Worm (Caenorhabditis elegans): ENCODE measurements around the gene ZK1290.5.

The ZK1290.5 gene

DNA sequence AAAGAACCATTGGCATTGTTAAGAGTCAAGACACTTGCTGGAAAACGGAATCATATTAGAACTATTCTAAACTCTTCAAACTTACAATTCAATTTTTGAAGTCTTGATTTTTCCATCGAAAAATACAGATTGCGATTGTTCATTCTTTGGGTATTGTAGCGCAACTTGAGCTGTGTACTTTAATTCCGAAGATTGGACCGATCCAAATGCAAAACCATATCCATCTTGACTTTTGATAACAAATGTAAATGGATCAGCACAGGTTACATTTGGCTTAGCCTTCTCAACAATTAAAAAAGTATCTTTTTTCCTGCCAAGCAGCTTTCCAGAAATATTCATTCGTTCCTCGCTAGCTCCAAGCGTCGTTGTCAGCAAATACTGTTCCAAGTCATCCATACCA, 31.4 kb downstream of the ZK1290.5 start:
- no peak for TF ChIP-seq ztf-11 (tag; optimal IDR thresholded peaks at IDR 0.05)
- TF ChIP-seq unc-120 (tag; optimal IDR thresholded peaks at IDR 0.05; ENCODE audit: poor library complexity, severe bottlenecking) = no peak
- no peak for TF ChIP-seq lin-13 (tag; optimal IDR thresholded peaks at IDR 0.05)
- TF ChIP-seq unc-62 (GFP tag; optimal IDR thresholded peaks at IDR 0.05) = no peak
- TF ChIP-seq pha-4 (tag; optimal IDR thresholded peaks at IDR 0.05) = no peak
- TF ChIP-seq nhr-28 (tag; optimal IDR thresholded peaks at IDR 0.05) = no peak
- no peak for TF ChIP-seq mab-5 (tag; optimal IDR thresholded peaks at IDR 0.05)
- no peak for TF ChIP-seq snpc-4 (tag; optimal IDR thresholded peaks at IDR 0.05)
- TF ChIP-seq mls-2 (tag; optimal IDR thresholded peaks at IDR 0.05) = no peak
- no peak for TF ChIP-seq tbx-8 (GFP tag; optimal IDR thresholded peaks at IDR 0.05)
- no peak for TF ChIP-seq drap-1 (GFP tag; optimal IDR thresholded peaks at IDR 0.05)
- no peak for TF ChIP-seq sem-2 (GFP tag; optimal IDR thresholded peaks at IDR 0.05)
- no peak for TF ChIP-seq flh-1 (GFP tag; optimal IDR thresholded peaks at IDR 0.05)
- no peak for TF ChIP-seq bed-3 (GFP tag; optimal IDR thresholded peaks at IDR 0.05)
- TF ChIP-seq ceh-39 (tag; optimal IDR thresholded peaks at IDR 0.05) = no peak
- no peak for TF ChIP-seq ceh-43 (GFP tag; optimal IDR thresholded peaks at IDR 0.05)
- TF ChIP-seq elt-1 (tag; optimal IDR thresholded peaks at IDR 0.05; ENCODE audit: borderline replicate concordance, insufficient read depth) = no peak
- no peak for TF ChIP-seq blmp-1 (tag; optimal IDR thresholded peaks at IDR 0.05)

DNA sequence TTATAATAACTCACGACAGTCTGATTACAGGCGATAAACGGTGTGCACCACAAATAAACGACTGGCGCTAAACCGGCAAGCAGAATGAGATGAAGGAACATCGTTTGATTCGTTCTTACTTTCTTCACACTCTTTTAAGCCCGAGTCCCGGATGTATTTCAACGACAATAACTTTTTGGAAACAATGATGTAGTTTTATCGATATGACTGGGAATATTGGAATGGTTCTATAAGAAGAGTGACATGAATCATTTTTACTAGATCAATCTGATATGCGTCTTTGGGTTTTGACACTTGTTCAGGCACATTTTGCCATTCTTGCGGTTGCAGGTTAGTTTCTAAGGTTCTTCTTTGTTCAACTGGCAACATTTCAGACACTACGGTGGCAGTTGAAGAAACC, 32.1 kb downstream of the ZK1290.5 start, which contains the start of the genes ZK1290.11 and ZK1290.1:
TSS of gene ZK1290.11 (minus strand) at position 101 of the 400 bp plus-strand sequence.
TSS of gene ZK1290.1 (plus strand) at position 271 of the 400 bp plus-strand sequence.
- TF ChIP-seq ceh-43 (GFP tag; optimal IDR thresholded peaks at IDR 0.05) (no peak), lsy-2 (tag; optimal IDR thresholded peaks at IDR 0.05) (no peak), drap-1 (GFP tag; optimal IDR thresholded peaks at IDR 0.05) (no peak), pha-4 (tag; optimal IDR thresholded peaks at IDR 0.05) (no peak), ztf-11 (tag; optimal IDR thresholded peaks at IDR 0.05) (no peak), elt-3 (tag; optimal IDR thresholded peaks at IDR 0.05) (no peak), mab-5 (tag; optimal IDR thresholded peaks at IDR 0.05) (no peak), mls-2 (tag; optimal IDR thresholded peaks at IDR 0.05) (no peak), bed-3 (GFP tag; optimal IDR thresholded peaks at IDR 0.05) (no peak), ceh-83 (GFP tag; optimal IDR thresholded peaks at IDR 0.05) (no peak), sptf-1 (tag; optimal IDR thresholded peaks at IDR 0.05) (no peak), zip-8 (tag; optimal IDR thresholded peaks at IDR 0.05) (no peak), elt-1 (tag; optimal IDR thresholded peaks at IDR 0.05; ENCODE audit: borderline replicate concordance, insufficient read depth) (no peak), snpc-4 (tag; optimal IDR thresholded peaks at IDR 0.05) (no peak), M03D4.4 (tag; optimal IDR thresholded peaks at IDR 0.05) (no peak)

DNA sequence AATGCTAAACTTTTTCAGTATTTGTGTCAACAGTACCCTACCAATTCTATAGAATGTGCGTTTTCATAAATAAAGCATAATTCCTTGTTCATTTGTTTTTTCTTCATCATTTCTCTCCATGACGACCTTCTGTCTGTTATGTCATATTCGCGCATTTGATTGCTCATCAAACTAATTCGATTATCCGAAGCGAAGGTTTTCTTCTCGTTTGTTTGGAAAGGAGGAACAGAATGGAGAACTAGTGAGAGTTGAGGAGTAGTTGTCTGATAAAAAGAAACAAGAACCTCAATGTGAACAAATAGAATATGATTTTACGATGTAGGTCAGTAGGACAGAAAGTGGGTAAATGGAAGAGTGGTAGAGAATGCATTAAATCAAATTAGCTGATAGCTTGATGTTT, 33.2 kb downstream of the ZK1290.5 start:
- TF ChIP-seq ces-1 (GFP tag; optimal IDR thresholded peaks at IDR 0.05) (peak; percentile 40), lin-32 (GFP tag; optimal IDR thresholded peaks at IDR 0.05) (no peak)

DNA sequence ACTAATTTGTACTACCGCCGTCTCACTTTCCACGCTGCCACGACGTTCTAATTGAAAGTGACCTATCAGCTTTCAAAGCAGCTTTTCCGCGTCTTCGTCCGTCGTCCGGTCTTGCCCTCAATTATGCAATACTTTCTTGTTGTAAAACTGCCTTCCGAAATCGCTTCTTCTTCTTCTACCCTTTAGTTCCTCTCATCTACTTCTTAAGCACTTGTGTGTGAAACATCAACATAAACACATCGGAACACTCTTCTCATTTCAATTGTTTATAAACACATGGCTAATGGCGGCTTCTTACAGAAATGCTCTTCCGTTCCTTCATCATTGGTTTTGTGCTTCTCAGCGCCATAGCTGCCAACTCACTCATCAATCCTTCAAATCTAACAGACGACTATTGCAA, 40.9 kb downstream of the ZK1290.5 start, which contains the start of gene F35D2.3:
TSS of gene F35D2.3 (plus strand) at position 301 of the 400 bp plus-strand sequence.
- TF ChIP-seq drap-1 (GFP tag; optimal IDR thresholded peaks at IDR 0.05) (no peak), bed-3 (GFP tag; optimal IDR thresholded peaks at IDR 0.05) (no peak), mls-2 (tag; optimal IDR thresholded peaks at IDR 0.05) (no peak), nhr-28 (tag; optimal IDR thresholded peaks at IDR 0.05) (no peak), nhr-2 (tag; optimal IDR thresholded peaks at IDR 0.05) (no peak), snpc-4 (tag; optimal IDR thresholded peaks at IDR 0.05) (no peak), nhr-12 (tag; optimal IDR thresholded peaks at IDR 0.05) (no peak), ces-1 (GFP tag; optimal IDR thresholded peaks at IDR 0.05) (no peak), lin-32 (GFP tag; optimal IDR thresholded peaks at IDR 0.05) (no peak), lin-13 (tag; optimal IDR thresholded peaks at IDR 0.05) (no peak), sptf-1 (tag; optimal IDR thresholded peaks at IDR 0.05) (no peak)

DNA sequence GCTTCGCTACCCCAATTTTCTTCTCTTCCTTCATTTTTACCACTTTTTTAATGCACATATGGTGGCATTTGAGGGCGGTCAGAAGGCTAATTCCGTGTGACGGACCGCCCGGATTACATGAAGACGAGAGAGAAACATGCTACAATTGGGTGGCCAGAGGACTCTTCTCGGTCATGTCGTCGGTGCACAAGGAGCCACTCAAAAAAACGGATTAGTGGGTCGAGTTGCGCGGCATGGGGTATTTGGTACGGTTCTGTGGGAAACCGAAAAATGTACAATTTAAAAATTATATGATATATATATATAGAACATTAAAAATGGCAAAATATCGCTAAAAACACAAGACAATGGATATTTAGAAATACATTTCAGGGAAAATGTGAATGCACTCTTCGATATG, 41.4 kb downstream of the ZK1290.5 start:
- TF ChIP-seq nhr-2 (tag; optimal IDR thresholded peaks at IDR 0.05) (peak; percentile 87), hlh-1 (tag; optimal IDR thresholded peaks at IDR 0.05) (no peak)

DNA sequence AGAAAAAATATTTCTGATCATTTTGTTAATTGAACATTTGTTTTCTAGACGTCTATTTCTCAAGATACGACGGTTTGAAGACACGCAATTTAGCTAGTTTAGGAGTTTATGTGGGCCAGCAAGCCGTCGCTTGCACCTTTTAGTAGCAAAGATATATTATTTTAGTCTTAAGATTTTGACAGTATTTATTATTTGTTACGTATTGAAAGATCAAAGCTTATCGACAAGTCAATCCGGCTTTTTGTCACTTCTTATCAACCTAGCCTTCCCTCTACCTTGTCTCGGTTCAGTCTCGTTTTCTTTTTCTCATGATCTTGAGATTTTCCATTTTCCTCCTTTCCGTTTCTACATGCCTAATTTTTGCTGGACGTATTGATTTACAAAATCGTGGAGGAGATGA, 44.7 kb downstream of the ZK1290.5 start, which contains the start of gene F35D2.2:
TSS of gene F35D2.2 (plus strand) at position 301 of the 400 bp plus-strand sequence.
- TF ChIP-seq ceh-83 (GFP tag; optimal IDR thresholded peaks at IDR 0.05) (no peak), nhr-2 (tag; optimal IDR thresholded peaks at IDR 0.05) (no peak), bed-3 (GFP tag; optimal IDR thresholded peaks at IDR 0.05) (no peak), mls-2 (tag; optimal IDR thresholded peaks at IDR 0.05) (no peak), mab-5 (tag; optimal IDR thresholded peaks at IDR 0.05) (no peak), unc-39 (tag; optimal IDR thresholded peaks at IDR 0.05) (no peak), ces-1 (GFP tag; optimal IDR thresholded peaks at IDR 0.05) (no peak), M03D4.4 (tag; optimal IDR thresholded peaks at IDR 0.05) (no peak), elt-1 (tag; optimal IDR thresholded peaks at IDR 0.05; ENCODE audit: borderline replicate concordance, insufficient read depth) (no peak), cnd-1 (tag; optimal IDR thresholded peaks at IDR 0.05) (no peak), unc-120 (tag; optimal IDR thresholded peaks at IDR 0.05; ENCODE audit: poor library complexity, severe bottlenecking) (no peak), tbx-8 (GFP tag; optimal IDR thresholded peaks at IDR 0.05) (no peak)

Data from whole organism, mixed stage, embryonic.